Worm (Caenorhabditis elegans) whole organism, early embryonic: ENCODE data around the gene ZC262.4.
"Not testable (repeated sequence)": the region's sequence is repeated elsewhere in the genome, so short reads cannot be mapped to it uniquely, and the experiment has no call there.

ENCODE experiments used
- B0310.2 ChIP-seq: sonication (generic microtip); optimal IDR thresholded peaks from 2 replicates; lab custom pipeline; 2016; ENCODE audit warnings: mild to moderate bottlenecking, missing genetic modification characterization, missing compliant biosample characterization
- F13C5.2 ChIP-seq: sonication (generic microtip); optimal IDR thresholded peaks from 2 replicates; lab custom pipeline; 2017; ENCODE audit warnings: mild to moderate bottlenecking, missing genetic modification characterization, inconsistent platforms, missing compliant biosample characterization
- aly-1 ChIP-seq: sonication (generic microtip); optimal IDR thresholded peaks from 2 replicates; lab custom pipeline; 2016; ENCODE audit warnings: missing genetic modification characterization, missing compliant biosample characterization
- ama-1 ChIP-seq: fragments of 150-350 bp; optimal IDR thresholded peaks from 2 replicates; lab custom pipeline; 2014
- ceh-13 ChIP-seq: fragments of 200-800 bp; sonication (Bioruptor generic); optimal IDR thresholded peaks from 2 replicates; lab custom pipeline; 2018; ENCODE audit warnings: mild to moderate bottlenecking, missing genetic modification characterization, missing compliant biosample characterization
- ceh-36 ChIP-seq: sonication (generic microtip); optimal IDR thresholded peaks from 2 replicates; lab custom pipeline; 2016; ENCODE audit warnings: missing genetic modification characterization, inconsistent platforms, missing compliant biosample characterization
- ets-7 ChIP-seq: sonication (generic microtip); optimal IDR thresholded peaks from 2 replicates; lab custom pipeline; 2016; ENCODE audit warnings: missing genotype, missing genetic modification characterization, missing compliant biosample characterization
- flt-1 ChIP-seq: fragments of 200-800 bp; sonication (Bioruptor generic); IDR thresholded peaks from 2 replicates; pipeline ENCODE4 v1.3.6; 2022; ENCODE audit warnings: missing genetic modification characterization, missing compliant biosample characterization
- hmbx-1 ChIP-seq: sonication (generic microtip); optimal IDR thresholded peaks from 2 replicates; lab custom pipeline; 2016; ENCODE audit warnings: mild to moderate bottlenecking, missing genetic modification characterization, missing compliant biosample characterization
- hmg-4 ChIP-seq: fragments of 200-800 bp; sonication (Bioruptor generic); optimal IDR thresholded peaks from 2 replicates; lab custom pipeline; 2018; ENCODE audit warnings: mild to moderate bottlenecking, missing genetic modification characterization, missing compliant biosample characterization
- hnd-1 ChIP-seq: sonication (generic microtip); optimal IDR thresholded peaks from 2 replicates; lab custom pipeline; 2016; ENCODE audit warnings: missing genetic modification characterization, missing compliant biosample characterization
- pes-1 ChIP-seq: fragments of 200-800 bp; sonication (Bioruptor generic); IDR thresholded peaks from 2 replicates; pipeline ENCODE4 v1.3.6; 2022; ENCODE audit warnings: missing genetic modification reagents, missing genetic modification characterization, missing compliant biosample characterization
- scrt-1 ChIP-seq: fragments of 200-800 bp; sonication (Bioruptor generic); IDR thresholded peaks from 2 replicates; pipeline ENCODE4 v1.3.6; 2022; ENCODE audit warnings: missing genetic modification characterization, missing compliant biosample characterization
- sea-1 ChIP-seq: fragments of 200-800 bp; sonication (Bioruptor generic); conservative IDR thresholded peaks from 2 replicates; pipeline ENCODE4 v1.3.6; 2022; ENCODE audit warnings: missing genetic modification characterization, missing compliant biosample characterization
- tbx-11 ChIP-seq: fragments of 200-800 bp; sonication (Bioruptor generic); IDR thresholded peaks from 2 replicates; pipeline ENCODE4 v1.3.6; 2022; ENCODE audit warnings: missing genetic modification characterization, missing compliant biosample characterization
- tbx-37 ChIP-seq: fragments of 200-800 bp; sonication (Bioruptor generic); conservative IDR thresholded peaks from 2 replicates; pipeline ENCODE4 v1.3.6; 2022; ENCODE audit warnings: missing genetic modification reagents, missing genetic modification characterization, missing compliant biosample characterization
- tra-4 ChIP-seq: sonication (generic microtip); optimal IDR thresholded peaks from 2 replicates; lab custom pipeline; 2017; ENCODE audit warnings: missing genetic modification characterization, missing compliant biosample characterization

Gene ZC262.4

DNA sequence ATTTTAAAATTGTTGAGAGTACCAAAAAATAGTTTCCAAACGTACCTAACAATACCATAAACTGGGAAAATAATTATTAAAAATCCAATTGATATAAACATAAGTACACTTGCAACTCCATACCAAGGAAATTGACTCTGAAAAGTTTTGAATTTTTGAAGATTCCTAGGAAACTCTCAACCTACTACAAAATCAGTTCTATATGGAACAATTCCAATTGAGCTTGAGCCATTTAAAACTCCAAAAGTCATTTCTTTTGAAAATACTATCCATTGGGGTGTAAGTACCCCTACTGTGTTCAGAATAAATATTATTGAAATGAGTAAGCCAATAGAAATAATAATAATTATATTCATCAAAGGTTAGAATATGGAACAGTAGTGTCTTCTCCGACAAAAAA lies 5.0 kb upstream of the ZC262.4 start, which contains the start of gene clc-28:
clc-28 (minus strand) TSS at position 101 of the 400 bp plus-strand sequence.
- not testable (repeated sequence) for TF ChIP-seq sea-1; hmg-4 (GFP tag; lab: Kevin White, UChicago); tra-4 (tag; lab: Kevin White, UChicago)

DNA sequence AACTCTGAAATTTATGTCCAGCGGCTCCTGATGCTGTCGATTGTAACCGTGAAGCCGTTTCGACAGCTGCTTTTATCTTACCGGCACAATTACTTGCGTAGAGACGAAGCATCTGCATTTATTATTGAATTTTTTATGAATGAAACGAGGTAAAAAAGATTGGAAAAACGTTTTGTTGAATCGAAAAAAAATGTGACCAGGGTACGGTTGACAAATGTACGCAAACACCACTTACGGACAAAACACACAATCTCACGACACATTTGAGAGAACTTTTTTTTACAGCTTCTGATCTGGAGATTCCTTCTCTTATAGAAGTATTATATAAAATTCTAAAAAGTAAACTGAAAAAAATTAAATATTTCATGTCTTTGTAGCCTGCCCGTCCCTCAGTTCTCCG lies 2.6 kb downstream of the ZC262.4 start, which contains the start of the genes mrps-18A and ZC262.2:
mrps-18A (minus strand) TSS at position 141 of the 400 bp plus-strand sequence.
ZC262.2 (plus strand) TSS at position 284 of the 400 bp plus-strand sequence.
- TF ChIP-seq tbx-37 (GFP tag; lab: Robert Waterston, UW) (no peak), B0310.2 (tag; lab: Kevin White, UChicago) (no peak), aly-1 (tag; lab: Kevin White, UChicago) (no peak), F13C5.2 (tag; lab: Kevin White, UChicago) (no peak), ceh-36 (no peak), ama-1 (lab: Kevin White, UChicago) (no peak)

ce11 chrIII:8331211-8331610 lies 3.1 kb downstream of the ZC262.4 start, which contains the start of gene iglr-2:
Gene iglr-2, minus strand, starts transcription at chrIII:8331311.
- TF ChIP-seq ceh-13 (GFP tag; lab: Kevin White, UChicago): no peak

- TF ChIP-seq tbx-37 (GFP tag; lab: Robert Waterston, UW): no peak
- TF ChIP-seq ama-1 (lab: Kevin White, UChicago): no peak
- no peak for TF ChIP-seq aly-1 (tag; lab: Kevin White, UChicago)
- TF ChIP-seq hnd-1 (tag; lab: Kevin White, UChicago): no peak
- no peak for TF ChIP-seq scrt-1 (GFP tag; lab: Robert Waterston, UW)
- TF ChIP-seq pes-1 (GFP tag; lab: Robert Waterston, UW): no peak
- no peak for TF ChIP-seq tbx-11 (GFP tag; lab: Robert Waterston, UW)
- TF ChIP-seq ets-7 (tag; lab: Kevin White, UChicago): no peak
- TF ChIP-seq F13C5.2 (tag; lab: Kevin White, UChicago): no peak
- TF ChIP-seq hmg-4 (GFP tag; lab: Kevin White, UChicago): no peak
- TF ChIP-seq B0310.2 (tag; lab: Kevin White, UChicago): no peak
- TF ChIP-seq sea-1: no peak
- TF ChIP-seq ceh-36: no peak
- no peak for TF ChIP-seq hmbx-1 (tag; lab: Kevin White, UChicago)
- TF ChIP-seq flt-1 (GFP tag; lab: Robert Waterston, UW): no peak
Measured at ce11 chrIII:8325574-8326513, 8.5 kb downstream of the ZC262.4 start, which contains the start of gene ZC262.13. Gene ZC262.13, plus strand, starts transcription at chrIII:8326214.

- no peak for TF ChIP-seq F13C5.2 (tag; lab: Kevin White, UChicago)
- no peak for TF ChIP-seq ets-7 (tag; lab: Kevin White, UChicago)
- no peak for TF ChIP-seq B0310.2 (tag; lab: Kevin White, UChicago)
- no peak for TF ChIP-seq aly-1 (tag; lab: Kevin White, UChicago)
- no peak for TF ChIP-seq sea-1
- TF ChIP-seq scrt-1 (GFP tag; lab: Robert Waterston, UW): no peak
- TF ChIP-seq tbx-11 (GFP tag; lab: Robert Waterston, UW): no peak
- no peak for TF ChIP-seq flt-1 (GFP tag; lab: Robert Waterston, UW)
- no peak for TF ChIP-seq pes-1 (GFP tag; lab: Robert Waterston, UW)
- TF ChIP-seq ama-1 (lab: Kevin White, UChicago): no peak
- TF ChIP-seq ceh-13 (GFP tag; lab: Kevin White, UChicago): no peak
- no peak for TF ChIP-seq ceh-36
- no peak for TF ChIP-seq hmg-4 (GFP tag; lab: Kevin White, UChicago)
- TF ChIP-seq tbx-37 (GFP tag; lab: Robert Waterston, UW): no peak
Measured at ce11 chrIII:8324412-8324811, 9.9 kb downstream of the ZC262.4 start, which contains the start of gene F10E9.12. Gene F10E9.12, plus strand, starts transcription at chrIII:8324542.

ce11 chrIII:8322645-8323213 lies 11.6 kb downstream of the ZC262.4 start, which contains the start of gene F10E9.1:
Gene F10E9.1, plus strand, starts transcription at chrIII:8323163.
- TF ChIP-seq ceh-13 (GFP tag; lab: Kevin White, UChicago) (no peak), tbx-37 (GFP tag; lab: Robert Waterston, UW) (no peak), aly-1 (tag; lab: Kevin White, UChicago) (no peak), scrt-1 (GFP tag; lab: Robert Waterston, UW) (no peak), flt-1 (GFP tag; lab: Robert Waterston, UW) (no peak), B0310.2 (tag; lab: Kevin White, UChicago) (no peak), ama-1 (lab: Kevin White, UChicago) (no peak), ets-7 (tag; lab: Kevin White, UChicago) (no peak), F13C5.2 (tag; lab: Kevin White, UChicago) (no peak), sea-1 (no peak), hmbx-1 (tag; lab: Kevin White, UChicago) (no peak), tbx-11 (GFP tag; lab: Robert Waterston, UW) (no peak), hnd-1 (tag; lab: Kevin White, UChicago) (no peak), tra-4 (tag; lab: Kevin White, UChicago) (no peak), hmg-4 (GFP tag; lab: Kevin White, UChicago) (no peak), ceh-36 (no peak)

- TF ChIP-seq tra-4 (tag; lab: Kevin White, UChicago): no peak
Measured at ce11 chrIII:8321225-8321624, 13.1 kb downstream of the ZC262.4 start.
